Worm (Caenorhabditis elegans): Measurements from ENCODE around the gene pxn-1.

DNA sequence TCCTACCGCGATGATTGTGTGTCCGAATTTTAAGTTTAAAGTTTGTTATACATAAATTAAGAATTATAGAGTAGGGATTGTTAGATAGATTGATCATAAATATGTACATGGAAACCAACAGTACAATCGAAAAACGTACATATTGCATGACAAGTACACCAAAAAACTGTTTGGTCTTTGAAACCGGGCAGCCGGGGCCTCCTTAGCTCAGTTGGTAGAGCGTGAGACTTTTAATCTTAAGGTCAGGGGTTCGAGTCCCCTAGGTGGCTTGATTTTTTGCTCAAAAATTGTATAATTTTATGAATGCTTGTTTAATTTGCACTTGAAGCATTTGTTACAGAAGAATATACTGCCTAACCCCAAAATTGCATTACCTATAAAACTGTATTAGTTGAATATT lies 417 bp downstream of the pxn-1 start:
- no peak for TF ChIP-seq fos-1 (tag; optimal IDR thresholded peaks at IDR 0.05)
- TF ChIP-seq C34F6.9 (tag; optimal IDR thresholded peaks at IDR 0.05): no peak
- no peak for TF ChIP-seq ZK546.5 (tag; optimal IDR thresholded peaks at IDR 0.05)
- TF ChIP-seq dmd-4 (tag; optimal IDR thresholded peaks at IDR 0.05): no peak
- TF ChIP-seq snpc-4 (tag; optimal IDR thresholded peaks at IDR 0.05): no peak
- no peak for TF ChIP-seq ama-1 (optimal IDR thresholded peaks at IDR 0.05)
- no peak for TF ChIP-seq nhr-25 (tag; optimal IDR thresholded peaks at IDR 0.05)
- TF ChIP-seq nhr-237 (tag; optimal IDR thresholded peaks at IDR 0.05): no peak
- TF ChIP-seq ceh-82 (tag; optimal IDR thresholded peaks at IDR 0.05): no peak
- TF ChIP-seq nhr-11 (tag; optimal IDR thresholded peaks at IDR 0.05): no peak
- no peak for TF ChIP-seq nhr-6 (tag; optimal IDR thresholded peaks at IDR 0.05)
- no peak for TF ChIP-seq R02D3.7 (tag; optimal IDR thresholded peaks at IDR 0.05)
- TF ChIP-seq nhr-77 (tag; optimal IDR thresholded peaks at IDR 0.05): no peak

Measured in whole organism, L2 larva.